Fruit fly (Drosophila melanogaster) whole organism, embryonic: Measurements from ENCODE around the gene CG5808.
A peak's percentile ranks its signal among the peaks of the same experiment; 100 is the strongest.

Experiments used
- BEAF-32 ChIP-seq: fragments of 200-800 bp; sonication (Bioruptor generic); optimal IDR thresholded peaks from 3 replicates; lab custom pipeline; 2017; ENCODE audit warnings: missing biosample characterization, missing genetic modification characterization, mild to moderate bottlenecking, moderate library complexity, missing genetic modification reagents
- CG11456 ChIP-seq: fragments of 200-800 bp; sonication (Bioruptor generic); IDR thresholded peaks from 3 replicates; pipeline ENCODE4 v1.3.6; 2022; ENCODE audit warnings: missing biosample characterization, missing genetic modification characterization
- CG13775 ChIP-seq: fragments of 200-800 bp; sonication (Bioruptor generic); optimal IDR thresholded peaks from 3 replicates; lab custom pipeline; 2017; ENCODE audit warnings: missing biosample characterization, mild to moderate bottlenecking, missing genetic modification characterization
- CG14441 ChIP-seq: fragments of 200-800 bp; sonication (Bioruptor generic); IDR thresholded peaks from 2 replicates; pipeline ENCODE4 v1.3.6; 2022; ENCODE audit warnings: missing biosample characterization, missing genetic modification characterization
- CG14667 ChIP-seq: fragments of 200-800 bp; sonication (Bioruptor generic); IDR thresholded peaks from 2 replicates; pipeline ENCODE4 v1.3.6; 2022; ENCODE audit warnings: missing biosample characterization, missing genetic modification characterization
- CG15269 ChIP-seq: fragments of 200-800 bp; sonication (Bioruptor generic); optimal IDR thresholded peaks from 2 replicates; lab custom pipeline; 2018; ENCODE audit warnings: missing biosample characterization, mild to moderate bottlenecking, missing genetic modification characterization, moderate library complexity
- CG16863 ChIP-seq: fragments of 200-800 bp; sonication (Bioruptor generic); optimal IDR thresholded peaks from 3 replicates; lab custom pipeline; 2016; ENCODE audit warnings: missing biosample characterization, missing genetic modification characterization
- CG17328 ChIP-seq: fragments of 200-800 bp; sonication (Bioruptor generic); IDR thresholded peaks from 2 replicates; pipeline ENCODE4 v1.3.6; 2022; ENCODE audit warnings: missing biosample characterization, missing genetic modification characterization
- CG17359 ChIP-seq: fragments of 200-800 bp; sonication (Bioruptor generic); optimal IDR thresholded peaks from 3 replicates; lab custom pipeline; 2018; ENCODE audit warnings: missing biosample characterization, mild to moderate bottlenecking, missing genetic modification characterization, moderate library complexity
- CG2199 ChIP-seq: fragments of 200-800 bp; sonication (Bioruptor generic); IDR thresholded peaks from 3 replicates; pipeline ENCODE4 v1.3.6; 2022; ENCODE audit warnings: missing biosample characterization, missing genetic modification characterization
- CG3847 ChIP-seq: fragments of 200-800 bp; sonication (Bioruptor generic); IDR thresholded peaks from 2 replicates; pipeline ENCODE4 v1.3.6; 2022; ENCODE audit warnings: missing biosample characterization, missing genetic modification characterization
- CG42726 ChIP-seq: fragments of 200-800 bp; sonication (Bioruptor generic); IDR thresholded peaks from 2 replicates; pipeline ENCODE4 v1.3.6; 2022; ENCODE audit warnings: missing biosample characterization, missing genetic modification characterization; ENCODE audit not compliant: partially characterized antibody
- CG4360 ChIP-seq: fragments of 200-800 bp; sonication (Bioruptor generic); IDR thresholded peaks from 2 replicates; pipeline ENCODE4 v1.3.6; 2022; ENCODE audit warnings: missing biosample characterization, missing genetic modification characterization
- CG6765 ChIP-seq: fragments of 200-800 bp; sonication (Bioruptor generic); optimal IDR thresholded peaks from 3 replicates; lab custom pipeline; 2017; ENCODE audit warnings: missing biosample characterization, mild to moderate bottlenecking, missing genetic modification characterization
- CG6791 ChIP-seq: fragments of 200-800 bp; sonication (Bioruptor generic); IDR thresholded peaks from 3 replicates; pipeline ENCODE4 v1.3.6; 2022; ENCODE audit warnings: missing biosample characterization, missing genetic modification characterization; ENCODE audit not compliant: partially characterized antibody
- CG7786 ChIP-seq: fragments of 200-800 bp; sonication (Bioruptor generic); optimal IDR thresholded peaks from 2 replicates; lab custom pipeline; 2016; ENCODE audit warnings: missing biosample characterization, missing genetic modification characterization
- CG7987 ChIP-seq: fragments of 200-800 bp; sonication (Bioruptor generic); optimal IDR thresholded peaks from 2 replicates; lab custom pipeline; 2018; ENCODE audit warnings: missing biosample characterization, mild to moderate bottlenecking, missing genetic modification characterization, moderate library complexity
- CG8281 ChIP-seq: fragments of 200-800 bp; sonication (Bioruptor generic); optimal IDR thresholded peaks from 2 replicates; lab custom pipeline; 2018; ENCODE audit warnings: missing biosample characterization, mild to moderate bottlenecking, missing genetic modification characterization, moderate library complexity
- CG9215 ChIP-seq: fragments of 200-800 bp; sonication (Bioruptor generic); IDR thresholded peaks from 2 replicates; pipeline ENCODE4 v1.3.6; 2022; ENCODE audit warnings: missing biosample characterization, missing genetic modification characterization
- CG9727 ChIP-seq: fragments of 200-800 bp; sonication (Bioruptor generic); optimal IDR thresholded peaks from 3 replicates; lab custom pipeline; 2017; ENCODE audit warnings: missing biosample characterization, mild to moderate bottlenecking, missing genetic modification characterization
- CG9817 ChIP-seq: fragments of 200-800 bp; sonication (Bioruptor generic); optimal IDR thresholded peaks from 2 replicates; lab custom pipeline; 2018; ENCODE audit warnings: missing biosample characterization, mild to moderate bottlenecking, missing genetic modification characterization, moderate library complexity
- CG9876 ChIP-seq: fragments of 200-800 bp; sonication (Bioruptor generic); optimal IDR thresholded peaks from 2 replicates; lab custom pipeline; 2016; ENCODE audit warnings: missing biosample characterization, missing genetic modification characterization
- D19B ChIP-seq: fragments of 200-800 bp; sonication (Bioruptor generic); optimal IDR thresholded peaks from 2 replicates; lab custom pipeline; 2017; ENCODE audit warnings: missing biosample characterization, mild to moderate bottlenecking, missing genetic modification characterization
- Dad ChIP-seq: fragments of 200-800 bp; sonication (Bioruptor generic); optimal IDR thresholded peaks from 3 replicates; lab custom pipeline; 2016; ENCODE audit warnings: missing biosample characterization, missing genetic modification characterization
- Dbx ChIP-seq: fragments of 200-800 bp; sonication (Bioruptor generic); IDR thresholded peaks from 3 replicates; pipeline ENCODE4 v1.3.6; 2022; ENCODE audit warnings: missing biosample characterization, missing genetic modification characterization
- Dll ChIP-seq: fragments of 200-800 bp; sonication (Bioruptor generic); IDR thresholded peaks from 4 replicates; pipeline ENCODE4 v1.3.6; 2022; ENCODE audit warnings: missing biosample characterization, missing genetic modification characterization; ENCODE audit not compliant: partially characterized antibody
- MTF-1 ChIP-seq: fragments of 200-800 bp; sonication (Bioruptor generic); optimal IDR thresholded peaks from 2 replicates; lab custom pipeline; 2018; ENCODE audit warnings: missing biosample characterization, mild to moderate bottlenecking, missing genetic modification characterization, borderline replicate concordance
- Myb ChIP-seq: fragments of 200-800 bp; sonication (Bioruptor generic); optimal IDR thresholded peaks from 2 replicates; lab custom pipeline; 2016; ENCODE audit warnings: missing biosample characterization, missing genetic modification characterization
- Ssrp ChIP-seq: fragments of 200-800 bp; sonication (Bioruptor generic); optimal IDR thresholded peaks from 2 replicates; lab custom pipeline; 2018; ENCODE audit warnings: missing biosample characterization, mild to moderate bottlenecking, missing genetic modification characterization, moderate library complexity
- Xbp1 ChIP-seq: fragments of 200-800 bp; sonication (Bioruptor generic); optimal IDR thresholded peaks from 3 replicates; lab custom pipeline; 2016; ENCODE audit warnings: missing biosample characterization, mild to moderate bottlenecking, missing genetic modification characterization
- ase ChIP-seq: fragments of 200-800 bp; sonication (Bioruptor generic); IDR thresholded peaks from 3 replicates; pipeline ENCODE4 v1.3.6; 2022; ENCODE audit warnings: missing biosample characterization, missing genetic modification characterization
- chm ChIP-seq: fragments of 200-800 bp; sonication (Bioruptor generic); IDR thresholded peaks from 2 replicates; pipeline ENCODE4 v1.3.6; 2022; ENCODE audit warnings: missing biosample characterization, missing genetic modification characterization
- crp ChIP-seq, 2 experiments: fragments of 200-800 bp; sonication (Bioruptor generic); optimal IDR thresholded peaks; 2 replicates in 1 of 2; 3 replicates in 1 of 2; lab custom pipeline; 2017; ENCODE audit warnings: missing biosample characterization in 2 of 2, missing genetic modification characterization in 2 of 2, mild to moderate bottlenecking in 1 of 2, moderate library complexity in 1 of 2
- dati ChIP-seq: fragments of 200-800 bp; sonication (Bioruptor generic); IDR thresholded peaks from 2 replicates; pipeline ENCODE4 v1.3.6; 2022; ENCODE audit warnings: missing biosample characterization, missing genetic modification characterization
- ewg ChIP-seq: fragments of 200-800 bp; sonication (Bioruptor generic); optimal IDR thresholded peaks from 3 replicates; lab custom pipeline; 2017; ENCODE audit warnings: mild to moderate bottlenecking, missing biosample characterization, missing genetic modification reagents, missing genetic modification characterization
- knrl ChIP-seq: fragments of 200-800 bp; sonication (Bioruptor generic); IDR thresholded peaks from 3 replicates; pipeline ENCODE4 v1.3.6; 2022; ENCODE audit warnings: missing biosample characterization, missing genetic modification characterization; ENCODE audit not compliant: partially characterized antibody
- mld ChIP-seq: fragments of 200-800 bp; sonication (Bioruptor generic); IDR thresholded peaks from 3 replicates; pipeline ENCODE4 v1.3.6; 2022; ENCODE audit warnings: missing biosample characterization, missing genetic modification characterization; ENCODE audit not compliant: partially characterized antibody
- nerfin-1 ChIP-seq: fragments of 200-800 bp; sonication (Bioruptor generic); optimal IDR thresholded peaks from 3 replicates; lab custom pipeline; 2019; ENCODE audit warnings: missing biosample characterization, mild to moderate bottlenecking, missing genetic modification characterization, moderate library complexity
- odd ChIP-seq: fragments of 200-800 bp; sonication (Bioruptor generic); optimal IDR thresholded peaks from 2 replicates; lab custom pipeline; 2017; ENCODE audit warnings: missing biosample characterization, mild to moderate bottlenecking, missing genetic modification characterization
- row ChIP-seq: fragments of 200-800 bp; sonication (Bioruptor generic); IDR thresholded peaks from 3 replicates; pipeline ENCODE4 v1.3.6; 2022; ENCODE audit warnings: missing biosample characterization, missing genetic modification characterization
- scrt ChIP-seq: fragments of 200-800 bp; sonication (Bioruptor generic); optimal IDR thresholded peaks from 2 replicates; lab custom pipeline; 2018; ENCODE audit warnings: missing biosample characterization, mild to moderate bottlenecking, missing genetic modification characterization, moderate library complexity
- sob ChIP-seq: fragments of 200-800 bp; sonication (Bioruptor generic); IDR thresholded peaks from 2 replicates; pipeline ENCODE4 v1.3.6; 2022; ENCODE audit warnings: missing biosample characterization, missing genetic modification characterization
- sqz ChIP-seq: fragments of 200-800 bp; sonication (Bioruptor generic); optimal IDR thresholded peaks from 3 replicates; lab custom pipeline; 2018; ENCODE audit warnings: missing biosample characterization, mild to moderate bottlenecking, missing genetic modification characterization
- ssp ChIP-seq: fragments of 200-800 bp; sonication (Bioruptor generic); IDR thresholded peaks from 2 replicates; pipeline ENCODE4 v1.3.6; 2022; ENCODE audit warnings: missing biosample characterization, missing genetic modification characterization
- unc-4 ChIP-seq: fragments of 200-800 bp; sonication (Bioruptor generic); IDR thresholded peaks from 2 replicates; pipeline ENCODE4 v1.3.6; 2022; ENCODE audit warnings: missing biosample characterization, missing genetic modification characterization; ENCODE audit not compliant: partially characterized antibody
- vnd ChIP-seq: fragments of 200-800 bp; sonication (Bioruptor generic); IDR thresholded peaks from 3 replicates; pipeline ENCODE4 v1.3.6; 2022; ENCODE audit warnings: missing biosample characterization, missing genetic modification characterization; ENCODE audit not compliant: partially characterized antibody
- vvl ChIP-seq: fragments of 200-800 bp; sonication (Bioruptor generic); IDR thresholded peaks from 2 replicates; pipeline ENCODE4 v1.3.6; 2022; ENCODE audit warnings: missing biosample characterization, missing genetic modification characterization
- wor ChIP-seq: fragments of 200-800 bp; sonication (Bioruptor generic); IDR thresholded peaks from 2 replicates; pipeline ENCODE4 v1.3.6; 2022; ENCODE audit warnings: missing biosample characterization, missing genetic modification characterization

Gene CG5808

dm6 chr3R:24816993-24817854, at the start of gene CG5808, which contains the start of gene Saf-B (continued):
- TF ChIP-seq chm (GFP tag; lab: Robert Waterston, UW): no peak
- TF ChIP-seq crp (GFP tag; optimal IDR thresholded peaks at IDR 0.05; lab: Kevin White, UChicago): peak in 1 of 2 experiments; percentile 37
- peak; percentile 76 for TF ChIP-seq CG9727
- TF ChIP-seq MTF-1: no peak
- TF ChIP-seq CG14441 (GFP tag; lab: Robert Waterston, UW): peak; percentile 43; the same call in 1 of the 2 replicates
- TF ChIP-seq CG14667 (GFP tag; lab: Robert Waterston, UW): peak; percentile 38; the same call in 1 of the 2 replicates
- TF ChIP-seq CG11456 (GFP tag; lab: Robert Waterston, UW): no peak
- TF ChIP-seq vnd: peak; percentile 88
- TF ChIP-seq CG42726 (GFP tag; lab: Robert Waterston, UW): 0 out of 2 replicates have a peak, but pooled peaks have one; percentile 32
- TF ChIP-seq dati (GFP tag; lab: Robert Waterston, UW): no peak
- TF ChIP-seq Dbx (GFP tag; lab: Robert Waterston, UW): peak; percentile 44; the same call in 2 of the 3 replicates
- TF ChIP-seq vvl: peak; percentile 68
- no peak for TF ChIP-seq D19B
- TF ChIP-seq sob: peak; percentile 33; the same call in 1 of the 2 replicates
- TF ChIP-seq scrt (GFP tag; lab: Kevin White, UChicago): no peak
- no peak for TF ChIP-seq CG9876 (GFP tag; lab: Kevin White, UChicago)
- peak; percentile 84 for TF ChIP-seq Dll (GFP tag; lab: Robert Waterston, UW)
- TF ChIP-seq CG9817 (tag; lab: Kevin White, UChicago): no peak
- TF ChIP-seq odd (GFP tag; lab: Kevin White, UChicago): no peak
- no peak for TF ChIP-seq CG6765 (GFP tag; lab: Kevin White, UChicago)
- peak; percentile 77 for TF ChIP-seq unc-4 (GFP tag; lab: Robert Waterston, UW)
- TF ChIP-seq BEAF-32 (GFP tag; lab: Kevin White, UChicago): peak; percentile 87
- no peak for TF ChIP-seq Dad
- no peak for TF ChIP-seq CG17359
- peak; percentile 83 for TF ChIP-seq row (GFP tag; lab: Robert Waterston, UW)
- TF ChIP-seq CG16863: no peak
- peak; percentile 61 for TF ChIP-seq CG13775
- peak; percentile 41 for TF ChIP-seq Ssrp
- no peak for TF ChIP-seq CG17328
- TF ChIP-seq CG2199 (GFP tag; lab: Robert Waterston, UW): no peak
- TF ChIP-seq ase: no peak
- TF ChIP-seq ssp: peak; percentile 66
- peak; percentile 41; the same call in 1 of the 2 replicates for TF ChIP-seq CG3847 (GFP tag; lab: Robert Waterston, UW)
- TF ChIP-seq CG4360: no peak
- TF ChIP-seq sqz (GFP tag; lab: Kevin White, UChicago): no peak
- no peak for TF ChIP-seq CG15269 (tag; lab: Kevin White, UChicago)
- peak; percentile 50; the same call in 2 of the 3 replicates for TF ChIP-seq mld (GFP tag; lab: Robert Waterston, UW)
- TF ChIP-seq ewg: peak; percentile 31
- no peak for TF ChIP-seq CG8281 (tag; lab: Kevin White, UChicago)
- TF ChIP-seq Myb (GFP tag; lab: Kevin White, UChicago): no peak
- TF ChIP-seq CG6791 (GFP tag; lab: Robert Waterston, UW): peak; percentile 89
- TF ChIP-seq knrl (GFP tag; lab: Robert Waterston, UW): peak; percentile 83; the same call in 2 of the 3 replicates
- TF ChIP-seq wor: no peak
- TF ChIP-seq CG9215 (GFP tag; lab: Robert Waterston, UW): no peak
- peak; percentile 39 for TF ChIP-seq Xbp1 (GFP tag; lab: Kevin White, UChicago)
- no peak for TF ChIP-seq CG7987 (GFP tag; lab: Kevin White, UChicago)
- TF ChIP-seq CG7786 (GFP tag; lab: Kevin White, UChicago): no peak
- peak; percentile 49 for TF ChIP-seq nerfin-1 (tag; lab: Kevin White, UChicago)
